Fruit fly (Drosophila melanogaster): ENCODE results near the gene CG33642.

The CG33642 gene

DNA sequence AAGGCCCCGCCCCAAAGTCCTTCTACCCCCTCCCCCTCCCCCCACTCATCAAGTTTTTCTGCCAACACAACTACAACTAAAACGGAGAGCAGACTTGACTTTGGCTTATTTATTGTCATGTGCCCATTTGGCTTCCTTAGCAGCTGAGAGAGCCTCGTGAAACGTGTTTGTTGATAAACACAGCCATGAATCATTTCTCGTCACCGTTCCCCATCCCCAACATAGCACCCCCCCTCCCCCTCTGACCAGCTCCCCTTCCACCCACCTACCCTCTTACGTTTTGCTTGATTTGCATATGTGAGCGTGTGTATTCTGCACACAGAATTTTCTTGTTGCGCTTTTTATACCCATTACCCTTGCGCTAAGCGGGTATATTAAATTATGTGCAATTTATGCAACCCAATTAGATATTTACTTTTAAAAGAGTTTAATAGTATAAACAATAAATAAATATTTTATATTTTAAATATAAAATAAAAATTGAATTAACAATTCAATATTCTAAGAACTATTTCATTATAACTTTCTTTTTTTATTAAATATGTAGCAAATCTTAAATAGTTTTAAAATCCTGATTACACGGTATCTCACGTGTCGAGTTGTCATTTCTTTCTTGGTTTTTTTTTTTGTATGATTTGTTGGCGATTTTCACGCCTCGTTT lies 42.1 kb downstream of the CG33642 start (continued):
- no peak for TF ChIP-seq sisA (GFP tag; IDR thresholded peaks at IDR 0.05)
- TF ChIP-seq odd (GFP tag; optimal IDR thresholded peaks at IDR 0.05), result no peak
- no peak for TF ChIP-seq Fer1 (GFP tag; optimal IDR thresholded peaks at IDR 0.05)
- TF ChIP-seq NC2β (GFP tag; optimal IDR thresholded peaks at IDR 0.05), result no peak
- TF ChIP-seq CG7556 (GFP tag; optimal IDR thresholded peaks at IDR 0.05), result peak; percentile 41
- TF ChIP-seq ERR (GFP tag; optimal IDR thresholded peaks at IDR 0.05), result no peak
- TF ChIP-seq nerfin-2 (GFP tag; IDR thresholded peaks at IDR 0.05; ENCODE audit: partially characterized antibody), result no peak
- no peak for TF ChIP-seq Camta (GFP tag; optimal IDR thresholded peaks at IDR 0.05)
- no peak for TF ChIP-seq CrebB (tag; optimal IDR thresholded peaks at IDR 0.05)
- TF ChIP-seq wdn (GFP tag; IDR thresholded peaks at IDR 0.05), result no peak
- no peak for TF ChIP-seq org-1 (GFP tag; optimal IDR thresholded peaks at IDR 0.05)
- TF ChIP-seq Adf1 (GFP tag; IDR thresholded peaks at IDR 0.05), result no peak
- TF ChIP-seq Abd-B (GFP tag; optimal IDR thresholded peaks at IDR 0.05), result no peak
- no peak for TF ChIP-seq Stat92E (GFP tag; optimal IDR thresholded peaks at IDR 0.05)
- no peak for TF ChIP-seq pfk (GFP tag; optimal IDR thresholded peaks at IDR 0.05)
- TF ChIP-seq tx (GFP tag; optimal IDR thresholded peaks at IDR 0.05), result no peak
- no peak for TF ChIP-seq CG14860 (GFP tag; IDR thresholded peaks at IDR 0.05; ENCODE audit: partially characterized antibody)
- TF ChIP-seq Lpt (GFP tag; optimal IDR thresholded peaks at IDR 0.05), result no peak
- no peak for TF ChIP-seq CG30020 (tag; optimal IDR thresholded peaks at IDR 0.05)
- TF ChIP-seq nom (GFP tag; optimal IDR thresholded peaks at IDR 0.05), result no peak
- no peak for TF ChIP-seq eve (GFP tag; optimal IDR thresholded peaks at IDR 0.05)
- no peak for TF ChIP-seq tll (GFP tag; optimal IDR thresholded peaks at IDR 0.05)
- TF ChIP-seq Vsx1 (GFP tag; optimal IDR thresholded peaks at IDR 0.05), result no peak
- TF ChIP-seq ash1 (GFP tag; optimal IDR thresholded peaks at IDR 0.05), result no peak
- TF ChIP-seq Dll (GFP tag; IDR thresholded peaks at IDR 0.05; ENCODE audit: partially characterized antibody), result no peak
- no peak for TF ChIP-seq aop (GFP tag; IDR thresholded peaks at IDR 0.05)
- TF ChIP-seq usp (GFP tag; optimal IDR thresholded peaks at IDR 0.05), result no peak
- peak; percentile 21 for TF ChIP-seq CG18599 (GFP tag; optimal IDR thresholded peaks at IDR 0.05)
- TF ChIP-seq gcm (GFP tag; optimal IDR thresholded peaks at IDR 0.05), result no peak
- TF ChIP-seq CG14014 (GFP tag; IDR thresholded peaks at IDR 0.05), result no peak
- no peak for TF ChIP-seq CG4360 (GFP tag; IDR thresholded peaks at IDR 0.05)
- TF ChIP-seq Fer3 (tag; optimal IDR thresholded peaks at IDR 0.05), result peak; percentile 5
- TF ChIP-seq tgo (GFP tag; IDR thresholded peaks at IDR 0.05), result no peak
- TF ChIP-seq PHDP (tag; optimal IDR thresholded peaks at IDR 0.05), result peak; percentile 14
- no peak for TF ChIP-seq peb (GFP tag; IDR thresholded peaks at IDR 0.05)
- no peak for TF ChIP-seq Bdp1 (GFP tag; optimal IDR thresholded peaks at IDR 0.05)
- no peak for TF ChIP-seq CG18764 (GFP tag; optimal IDR thresholded peaks at IDR 0.05)
- TF ChIP-seq Bteb2 (GFP tag; optimal IDR thresholded peaks at IDR 0.05), result no peak
- no peak for TF ChIP-seq sob (GFP tag; IDR thresholded peaks at IDR 0.05)
- TF ChIP-seq CG6791 (GFP tag; IDR thresholded peaks at IDR 0.05; ENCODE audit: partially characterized antibody), result no peak
- TF ChIP-seq CG1832 (GFP tag; optimal IDR thresholded peaks at IDR 0.05), result no peak
- no peak for TF ChIP-seq trh (GFP tag; optimal IDR thresholded peaks at IDR 0.05)
- TF ChIP-seq CG12104 (GFP tag; optimal IDR thresholded peaks at IDR 0.05), result no peak
- no peak for TF ChIP-seq CG13775 (GFP tag; optimal IDR thresholded peaks at IDR 0.05)
- no peak for TF ChIP-seq fu2 (GFP tag; optimal IDR thresholded peaks at IDR 0.05)
- TF ChIP-seq hkb (optimal IDR thresholded peaks at IDR 0.05), result no peak
- TF ChIP-seq hkb (GFP tag; IDR thresholded peaks at IDR 0.05), result no peak
- no peak for TF ChIP-seq CG8944 (GFP tag; optimal IDR thresholded peaks at IDR 0.05)
- TF ChIP-seq CG10565 (GFP tag; optimal IDR thresholded peaks at IDR 0.05), result no peak
- TF ChIP-seq CG11695 (GFP tag; IDR thresholded peaks at IDR 0.05), result 0 out of 3 replicates have a peak, but pooled peaks have one; percentile 20
- no peak for TF ChIP-seq CG17802 (tag; optimal IDR thresholded peaks at IDR 0.05)

Data from whole organism, embryonic.